Worm (Caenorhabditis elegans) whole organism, L4 larva: Measurements from ENCODE around the gene M02F4.2.

Experiments used
- D1046.2 ChIP-seq: fragments of 200-800 bp; sonication (Bioruptor generic); IDR thresholded peaks from 2 replicates; pipeline ENCODE4 v1.3.6; 2022; ENCODE audit warnings: missing genetic modification characterization, missing compliant biosample characterization
- F37D6.2 ChIP-seq: sonication (generic microtip); optimal IDR thresholded peaks from 2 replicates; lab custom pipeline; 2016; ENCODE audit warnings: mild to moderate bottlenecking, missing genetic modification characterization, missing compliant biosample characterization
- F49E8.2 ChIP-seq: sonication (generic microtip); optimal IDR thresholded peaks from 2 replicates; lab custom pipeline; 2016; ENCODE audit warnings: missing compliant biosample characterization, mild to moderate bottlenecking, missing genetic modification characterization, borderline replicate concordance
- R02D3.7 ChIP-seq: fragments of 150-350 bp; sonication (generic microtip); optimal IDR thresholded peaks from 3 replicates; lab custom pipeline; 2014; ENCODE audit warnings: missing biosample characterization, missing genetic modification characterization
- T20F7.1 ChIP-seq: fragments of 200-800 bp; sonication (Bioruptor generic); optimal IDR thresholded peaks from 2 replicates; lab custom pipeline; 2018; ENCODE audit warnings: mild to moderate bottlenecking, missing genetic modification characterization, missing compliant biosample characterization
- Y105C5A.15 ChIP-seq: fragments of 200-800 bp; sonication (Bioruptor generic); IDR thresholded peaks from 2 replicates; pipeline ENCODE4 v1.3.6; 2022; ENCODE audit warnings: missing genetic modification characterization, missing compliant biosample characterization
- Y75B8A.6 ChIP-seq: fragments of 200-800 bp; sonication (Bioruptor generic); IDR thresholded peaks from 2 replicates; pipeline ENCODE4 v1.3.6; 2022; ENCODE audit warnings: missing genetic modification reagents, missing genetic modification characterization, missing compliant biosample characterization
- ZK337.2 ChIP-seq: fragments of 200-800 bp; sonication (Bioruptor generic); IDR thresholded peaks from 2 replicates; pipeline ENCODE4 v1.3.6; 2022; ENCODE audit warnings: missing genetic modification reagents, missing genetic modification characterization, missing compliant biosample characterization
- aha-1 ChIP-seq: fragments of 150-350 bp; peaks from one replicate; lab custom pipeline; 2014; ENCODE audit warnings: missing biosample characterization, missing genetic modification characterization
- arid-1 ChIP-seq: fragments of 200-800 bp; sonication (Bioruptor generic); conservative IDR thresholded peaks from 2 replicates; pipeline ENCODE4 v1.3.6; 2022; ENCODE audit warnings: missing genetic modification reagents, missing genetic modification characterization, missing compliant biosample characterization
- ceh-32 ChIP-seq: sonication (generic microtip); optimal IDR thresholded peaks from 2 replicates; lab custom pipeline; 2016; ENCODE audit warnings: mild to moderate bottlenecking, missing genetic modification characterization, missing compliant biosample characterization; ENCODE audit not compliant: poor library complexity
- ceh-62 ChIP-seq: sonication (generic microtip); optimal IDR thresholded peaks from 2 replicates; lab custom pipeline; 2017; ENCODE audit warnings: missing biosample characterization, missing genetic modification characterization
- ctbp-1 ChIP-seq: fragments of 200-800 bp; sonication (Bioruptor generic); IDR thresholded peaks from 2 replicates; pipeline ENCODE4 v1.3.6; 2022; ENCODE audit warnings: missing genetic modification reagents, missing genetic modification characterization, missing compliant biosample characterization
- daf-16 ChIP-seq, 3 experiments: sonication (generic microtip); optimal IDR thresholded peaks; 2 replicates each; lab custom pipeline; 2016 to 2017; ENCODE audit warnings: missing genetic modification characterization in 3 of 3, missing genetic modification reagents in 3 of 3, mild to moderate bottlenecking in 2 of 3, missing compliant biosample characterization in 2 of 3, missing biosample characterization in 1 of 3, moderate library complexity in 1 of 3
- daf-19 ChIP-seq: fragments of 200-800 bp; sonication (Bioruptor generic); conservative IDR thresholded peaks from 2 replicates; pipeline ENCODE4 v1.3.6; 2022; ENCODE audit warnings: missing genetic modification characterization, missing compliant biosample characterization
- daf-8 ChIP-seq: fragments of 200-800 bp; sonication (Bioruptor generic); IDR thresholded peaks from 2 replicates; pipeline ENCODE4 v1.3.6; 2022; ENCODE audit warnings: missing genetic modification characterization, missing compliant biosample characterization
- dmd-6 ChIP-seq: fragments of 200-800 bp; sonication (Bioruptor generic); IDR thresholded peaks from 2 replicates; pipeline ENCODE4 v1.3.6; 2022; ENCODE audit warnings: missing genetic modification reagents, missing genetic modification characterization, missing compliant biosample characterization
- dve-1 ChIP-seq: sonication (generic microtip); optimal IDR thresholded peaks from 2 replicates; lab custom pipeline; 2017; ENCODE audit warnings: antibody characterized with exemption, mild to moderate bottlenecking, missing genetic modification characterization, missing compliant biosample characterization; ENCODE audit not compliant: insufficient read depth
- fos-1 ChIP-seq: fragments of 150-350 bp; optimal IDR thresholded peaks from 2 replicates; lab custom pipeline; 2014; ENCODE audit warnings: missing biosample characterization, missing genetic modification characterization
- hlh-11 ChIP-seq: fragments of 200-800 bp; sonication (Bioruptor generic); optimal IDR thresholded peaks from 2 replicates; lab custom pipeline; 2018; ENCODE audit warnings: mild to moderate bottlenecking, missing genetic modification characterization, missing compliant biosample characterization
- jun-1 ChIP-seq: fragments of 150-350 bp; optimal IDR thresholded peaks from 2 replicates; lab custom pipeline; 2014; ENCODE audit warnings: missing biosample characterization, missing genetic modification reagents, missing genetic modification characterization
- lin-1 ChIP-seq: fragments of 200-800 bp; sonication (Bioruptor generic); IDR thresholded peaks from 2 replicates; pipeline ENCODE4 v1.3.6; 2022; ENCODE audit warnings: missing genetic modification reagents, missing genetic modification characterization, missing compliant biosample characterization
- lin-29 ChIP-seq: fragments of 200-800 bp; sonication (Bioruptor generic); IDR thresholded peaks from 2 replicates; pipeline ENCODE4 v1.3.6; 2022; ENCODE audit warnings: missing genetic modification reagents, missing genetic modification characterization, missing compliant biosample characterization
- lin-39 ChIP-seq: fragments of 150-350 bp; optimal IDR thresholded peaks from 2 replicates; lab custom pipeline; 2014; ENCODE audit warnings: missing biosample characterization, missing genetic modification reagents, missing genetic modification characterization
- lsy-2 ChIP-seq, 2 experiments: fragments of 150-350 bp in 1 of 2; sonication (generic microtip) in 1 of 2; optimal IDR thresholded peaks; 2 replicates each; lab custom pipeline; 2014 to 2017; ENCODE audit warnings: missing biosample characterization in 2 of 2, missing genetic modification characterization in 2 of 2
- mdl-1 ChIP-seq, 2 experiments: fragments of 150-350 bp in 1 of 2; sonication (generic microtip) in 1 of 2; optimal IDR thresholded peaks; 2 replicates each; lab custom pipeline; 2014 to 2017; ENCODE audit warnings: missing biosample characterization in 2 of 2, missing genetic modification characterization in 2 of 2
- mep-1 ChIP-seq: fragments of 150-350 bp; sonication (generic microtip); optimal IDR thresholded peaks from 3 replicates; lab custom pipeline; 2014; ENCODE audit warnings: missing biosample characterization, missing genetic modification characterization
- mxl-2 ChIP-seq: fragments of 200-800 bp; sonication (Bioruptor generic); conservative IDR thresholded peaks from 2 replicates; pipeline ENCODE4 v1.3.6; 2022; ENCODE audit warnings: missing genetic modification reagents, missing genetic modification characterization, missing compliant biosample characterization
- mxl-3 ChIP-seq: fragments of 200-800 bp; sonication (Bioruptor generic); optimal IDR thresholded peaks from 2 replicates; lab custom pipeline; 2018; ENCODE audit warnings: mild to moderate bottlenecking, missing genetic modification characterization, missing compliant biosample characterization
- nhr-28 ChIP-seq: fragments of 150-350 bp; optimal IDR thresholded peaks from 2 replicates; lab custom pipeline; 2014; ENCODE audit warnings: missing biosample characterization, missing genetic modification characterization
- nhr-48 ChIP-seq: sonication (generic microtip); optimal IDR thresholded peaks from 2 replicates; lab custom pipeline; 2016; ENCODE audit warnings: mild to moderate bottlenecking, missing genetic modification characterization, missing compliant biosample characterization
- nhr-6 ChIP-seq: fragments of 150-350 bp; optimal IDR thresholded peaks from 2 replicates; lab custom pipeline; 2014; ENCODE audit warnings: missing biosample characterization, missing genetic modification characterization
- nhr-77 ChIP-seq: fragments of 150-350 bp; optimal IDR thresholded peaks from 2 replicates; lab custom pipeline; 2014; ENCODE audit warnings: missing biosample characterization, missing genetic modification characterization
- pha-4 ChIP-seq, 2 experiments: fragments of 150-350 bp in 1 of 2; fragments of 200-800 bp in 1 of 2; sonication (Bioruptor generic) in 1 of 2; IDR thresholded peaks in 1 of 2; optimal IDR thresholded peaks in 1 of 2; 2 replicates each; pipeline versions ENCODE4 v1.3.6 to Lab custom; 2014 to 2022; ENCODE audit warnings: missing genetic modification characterization in 2 of 2, missing genetic modification reagents in 2 of 2, missing biosample characterization in 1 of 2, missing compliant biosample characterization in 1 of 2
- php-3 ChIP-seq: fragments of 200-800 bp; sonication (Bioruptor generic); IDR thresholded peaks from 2 replicates; pipeline ENCODE4 v1.3.6; 2022; ENCODE audit warnings: missing genetic modification reagents, missing genetic modification characterization, missing compliant biosample characterization
- pqm-1 ChIP-seq: sonication (generic microtip); optimal IDR thresholded peaks from 2 replicates; lab custom pipeline; 2017; ENCODE audit warnings: missing biosample characterization, missing genetic modification characterization
- saeg-2 ChIP-seq: fragments of 200-800 bp; sonication (Bioruptor generic); IDR thresholded peaks from 2 replicates; pipeline ENCODE4 v1.3.6; 2022; ENCODE audit warnings: missing genetic modification reagents, missing genetic modification characterization, missing compliant biosample characterization
- sdz-12 ChIP-seq: fragments of 200-800 bp; sonication (Bioruptor generic); optimal IDR thresholded peaks from 2 replicates; lab custom pipeline; 2018; ENCODE audit warnings: mild to moderate bottlenecking, missing genetic modification characterization, missing compliant biosample characterization
- snpc-4 ChIP-seq: fragments of 150-350 bp; optimal IDR thresholded peaks from 2 replicates; lab custom pipeline; 2014; ENCODE audit warnings: missing biosample characterization, missing genetic modification characterization
- tra-1 ChIP-seq: fragments of 200-800 bp; sonication (Bioruptor generic); IDR thresholded peaks from 2 replicates; pipeline ENCODE4 v1.3.6; 2022; ENCODE audit warnings: missing genetic modification reagents, missing genetic modification characterization, missing compliant biosample characterization
- unc-130 ChIP-seq: sonication (generic microtip); optimal IDR thresholded peaks from 2 replicates; lab custom pipeline; 2016; ENCODE audit warnings: missing genetic modification reagents, missing genetic modification characterization, missing compliant biosample characterization
- unc-39 ChIP-seq: sonication (generic microtip); optimal IDR thresholded peaks from 2 replicates; lab custom pipeline; 2017; ENCODE audit warnings: missing biosample characterization, missing genetic modification characterization
- unc-62 ChIP-seq, 3 experiments: fragments of 150-350 bp in 1 of 3; sonication (generic microtip); optimal IDR thresholded peaks in 2 of 3; peaks in 1 of 3; 1 replicate in 1 of 3; 2 replicates in 2 of 3; lab custom pipeline; 2014 to 2017; ENCODE audit warnings: missing biosample characterization in 3 of 3, missing genetic modification characterization in 3 of 3, missing genetic modification reagents in 3 of 3, missing genotype in 1 of 3
- vab-7 ChIP-seq: fragments of 200-800 bp; sonication (Bioruptor generic); IDR thresholded peaks from 2 replicates; pipeline ENCODE4 v1.3.6; 2022; ENCODE audit warnings: missing genetic modification reagents, missing genetic modification characterization, missing compliant biosample characterization
- zfp-2 ChIP-seq: sonication (generic microtip); optimal IDR thresholded peaks from 2 replicates; lab custom pipeline; 2016; ENCODE audit warnings: mild to moderate bottlenecking, missing genetic modification characterization, missing compliant biosample characterization
- ztf-7 ChIP-seq: fragments of 150-350 bp; optimal IDR thresholded peaks from 2 replicates; lab custom pipeline; 2014; ENCODE audit warnings: missing biosample characterization, missing genetic modification characterization

Gene M02F4.2

ce11 chrX:3035972-3036379, 1.9 kb upstream of the M02F4.2 start (continued):
- TF ChIP-seq ztf-7 (tag; lab: Kevin White, UChicago) (peak; percentile 90), nhr-6 (tag; lab: Kevin White, UChicago) (peak; percentile 91), ceh-32 (tag; lab: Kevin White, UChicago) (peak; percentile 86), daf-8 (peak; percentile 95), snpc-4 (no peak), arid-1 (GFP tag; lab: Robert Waterston, UW) (peak; percentile 97), lin-39 (tag; lab: Kevin White, UChicago) (peak; percentile 39), pqm-1 (tag; lab: Kevin White, UChicago) (no peak), mdl-1 (tag; optimal IDR thresholded peaks at IDR 0.05; lab: Kevin White, UChicago) (peak; percentile 34 to 82), unc-62 (GFP tag; optimal IDR thresholded peaks at IDR 0.05 in 1 of 2; lab: Kevin White, UChicago) (peak in 1 of 2 experiments; percentile 99), unc-62 (tag; optimal IDR thresholded peaks at IDR 0.05; lab: Kevin White, UChicago) (no peak), fos-1 (tag; lab: Kevin White, UChicago) (no peak), lsy-2 (tag; optimal IDR thresholded peaks at IDR 0.05; lab: Kevin White, UChicago) (peak; percentile 67 to 88), zfp-2 (tag; lab: Kevin White, UChicago) (peak; percentile 78), ctbp-1 (peak; percentile 98), R02D3.7 (peak; percentile 29)

ce11 chrX:3033492-3033891, 611 bp downstream of the M02F4.2 start:
- TF ChIP-seq mxl-2 (GFP tag; lab: Robert Waterston, UW) (no peak), unc-62 (GFP tag; optimal IDR thresholded peaks at IDR 0.05 in 1 of 2; lab: Kevin White, UChicago) (peak in 1 of 2 experiments; percentile 7), unc-62 (tag; optimal IDR thresholded peaks at IDR 0.05; lab: Kevin White, UChicago) (no peak)

- TF ChIP-seq dmd-6 (GFP tag; lab: Robert Waterston, UW) (peak; percentile 87), mxl-3 (GFP tag; lab: Kevin White, UChicago) (no peak), jun-1 (no peak), nhr-28 (tag; lab: Kevin White, UChicago) (peak; percentile 93), arid-1 (GFP tag; lab: Robert Waterston, UW) (no peak), nhr-6 (tag; lab: Kevin White, UChicago) (peak; percentile 79), lin-1 (GFP tag; lab: Robert Waterston, UW) (0 out of 2 replicates have a peak, but pooled peaks have one; percentile 20), saeg-2 (no peak), vab-7 (no peak), daf-19 (GFP tag; lab: Robert Waterston, UW) (no peak), tra-1 (GFP tag; lab: Robert Waterston, UW) (0 out of 2 replicates have a peak, but pooled peaks have one; percentile 41), hlh-11 (tag; lab: Kevin White, UChicago) (peak; percentile 78), sdz-12 (GFP tag; lab: Kevin White, UChicago) (no peak), ZK337.2 (no peak), nhr-48 (tag; lab: Kevin White, UChicago) (peak; percentile 1), dve-1 (tag; lab: Kevin White, UChicago) (peak; percentile 72), T20F7.1 (GFP tag; lab: Kevin White, UChicago) (peak; percentile 38), pha-4 (GFP tag; IDR thresholded peaks at IDR 0.05; lab: Robert Waterston, UW) (no peak), pha-4 (tag; optimal IDR thresholded peaks at IDR 0.05; lab: Kevin White, UChicago) (no peak), pqm-1 (tag; lab: Kevin White, UChicago) (peak; percentile 98), F49E8.2 (tag; lab: Kevin White, UChicago) (no peak), nhr-77 (tag; lab: Kevin White, UChicago) (peak; percentile 86), unc-39 (tag; lab: Kevin White, UChicago) (no peak), mdl-1 (tag; optimal IDR thresholded peaks at IDR 0.05; lab: Kevin White, UChicago) (peak in 1 of 2 experiments; percentile 47), ceh-62 (tag; lab: Kevin White, UChicago) (no peak), daf-16 (GFP tag; optimal IDR thresholded peaks at IDR 0.05; lab: Kevin White, UChicago) (no peak), daf-16 (tag; optimal IDR thresholded peaks at IDR 0.05; lab: Kevin White, UChicago) (peak; percentile 74), Y75B8A.6 (no peak), aha-1 (tag; lab: Kevin White, UChicago) (no peak), php-3 (GFP tag; lab: Robert Waterston, UW) (no peak), Y105C5A.15 (GFP tag; lab: Robert Waterston, UW) (no peak), mep-1 (tag; lab: Kevin White, UChicago) (no peak), unc-130 (no peak), D1046.2 (GFP tag; lab: Robert Waterston, UW) (no peak), F37D6.2 (tag; lab: Kevin White, UChicago) (no peak), lin-29 (GFP tag; lab: Robert Waterston, UW) (no peak)
Measured at ce11 chrX:3031484-3031883, 2.6 kb downstream of the M02F4.2 start, which contains the start of gene clec-265. clec-265 (plus strand) TSS chrX:3031783.
